Fruit fly (Drosophila melanogaster): ENCODE measurements around the gene Nelf-A.

Nelf-A gene

DNA sequence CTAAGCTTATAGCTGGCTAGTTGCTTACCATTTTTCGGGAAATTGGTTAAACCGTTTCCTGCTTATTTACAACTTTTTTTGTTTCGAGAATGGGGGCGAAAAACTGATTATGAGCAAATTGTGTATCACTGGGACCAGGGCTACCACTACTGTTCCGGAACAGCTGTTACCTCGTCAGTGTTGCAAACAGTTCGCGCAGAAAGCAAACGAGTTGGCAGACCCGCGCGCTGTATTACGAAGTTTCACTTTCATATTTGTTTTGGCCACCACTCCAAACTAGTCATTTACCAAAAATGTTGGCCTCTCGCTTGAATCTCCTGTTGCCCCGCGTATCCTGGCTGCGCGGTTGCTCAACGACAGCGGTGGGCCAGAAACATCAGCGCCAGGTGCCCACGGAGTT, 46.4 kb downstream of the Nelf-A start, which contains the start of the genes AP-2sigma and Idi (continued):
- TF ChIP-seq Hey (tag; optimal IDR thresholded peaks at IDR 0.05), result no peak
- TF ChIP-seq ERR (GFP tag; optimal IDR thresholded peaks at IDR 0.05), result peak; percentile 0
- TF ChIP-seq CG1832 (GFP tag; optimal IDR thresholded peaks at IDR 0.05), result no peak
- TF ChIP-seq CG31388 (GFP tag; optimal IDR thresholded peaks at IDR 0.05), result no peak
- peak; percentile 30 for TF ChIP-seq CG30403 (GFP tag; optimal IDR thresholded peaks at IDR 0.05)
- TF ChIP-seq Gsc (GFP tag; IDR thresholded peaks at IDR 0.05), result no peak
- TF ChIP-seq CG12155 (GFP tag; optimal IDR thresholded peaks at IDR 0.05), result no peak
- no peak for TF ChIP-seq jing (GFP tag; optimal IDR thresholded peaks at IDR 0.05)
- no peak for TF ChIP-seq HLH3B (GFP tag; IDR thresholded peaks at IDR 0.05)
- peak; percentile 22 for TF ChIP-seq grau (tag; optimal IDR thresholded peaks at IDR 0.05)
- TF ChIP-seq CG14667 (GFP tag; IDR thresholded peaks at IDR 0.05), result no peak
- TF ChIP-seq CG3065 (GFP tag; optimal IDR thresholded peaks at IDR 0.05), result peak; percentile 9
- peak; percentile 53 for TF ChIP-seq oc (tag; optimal IDR thresholded peaks at IDR 0.05)
- no peak for TF ChIP-seq ase (GFP tag; IDR thresholded peaks at IDR 0.05)
- peak; percentile 26 for TF ChIP-seq kni (GFP tag; optimal IDR thresholded peaks at IDR 0.05)
- peak; percentile 2 for TF ChIP-seq mirr (GFP tag; optimal IDR thresholded peaks at IDR 0.05)
- 0 out of 2 replicates have a peak, but pooled peaks have one; percentile 10 for TF ChIP-seq lmd (GFP tag; IDR thresholded peaks at IDR 0.05)
- TF ChIP-seq chn (GFP tag; optimal IDR thresholded peaks at IDR 0.05), result peak; percentile 35
- TF ChIP-seq CG11696 (GFP tag; IDR thresholded peaks at IDR 0.05), result no peak
- no peak for TF ChIP-seq run (tag; optimal IDR thresholded peaks at IDR 0.05)
- peak; percentile 70 for TF ChIP-seq CG3281 (GFP tag; optimal IDR thresholded peaks at IDR 0.05)
- TF ChIP-seq fu2 (GFP tag; optimal IDR thresholded peaks at IDR 0.05), result peak; percentile 4
- no peak for TF ChIP-seq CG7745 (tag; optimal IDR thresholded peaks at IDR 0.05)
- no peak for TF ChIP-seq fru (optimal IDR thresholded peaks at IDR 0.05)
- no peak for TF ChIP-seq crol (GFP tag; IDR thresholded peaks at IDR 0.05)
- peak; percentile 69 for TF ChIP-seq phol (tag; optimal IDR thresholded peaks at IDR 0.05)
- TF ChIP-seq CG16863 (GFP tag; optimal IDR thresholded peaks at IDR 0.05), result peak; percentile 34
- 0 out of 2 replicates have a peak, but pooled peaks have one; percentile 24 for TF ChIP-seq CG14014 (GFP tag; IDR thresholded peaks at IDR 0.05)
- TF ChIP-seq nerfin-1 (tag; optimal IDR thresholded peaks at IDR 0.05), result peak; percentile 42
- no peak for TF ChIP-seq stc (GFP tag; IDR thresholded peaks at IDR 0.05)
- TF ChIP-seq NK7.1 (GFP tag; optimal IDR thresholded peaks at IDR 0.05), result no peak
- TF ChIP-seq hb (GFP tag; IDR thresholded peaks at IDR 0.05; ENCODE audit: partially characterized antibody), result no peak
- no peak for TF ChIP-seq lbe (GFP tag; optimal IDR thresholded peaks at IDR 0.05)
- no peak for TF ChIP-seq PHDP (tag; optimal IDR thresholded peaks at IDR 0.05)
- peak; percentile 55; the same call in 1 of the 3 replicates for TF ChIP-seq zfh1 (GFP tag; IDR thresholded peaks at IDR 0.05)
- no peak for TF ChIP-seq CG30431 (GFP tag; optimal IDR thresholded peaks at IDR 0.05)
- TF ChIP-seq CG15696 (tag; optimal IDR thresholded peaks at IDR 0.05), result no peak
- no peak for TF ChIP-seq CG8089 (GFP tag; optimal IDR thresholded peaks at IDR 0.05)
- TF ChIP-seq CG13775 (GFP tag; optimal IDR thresholded peaks at IDR 0.05), result peak; percentile 0
- TF ChIP-seq Jarid2 (GFP tag; optimal IDR thresholded peaks at IDR 0.05), result no peak

DNA sequence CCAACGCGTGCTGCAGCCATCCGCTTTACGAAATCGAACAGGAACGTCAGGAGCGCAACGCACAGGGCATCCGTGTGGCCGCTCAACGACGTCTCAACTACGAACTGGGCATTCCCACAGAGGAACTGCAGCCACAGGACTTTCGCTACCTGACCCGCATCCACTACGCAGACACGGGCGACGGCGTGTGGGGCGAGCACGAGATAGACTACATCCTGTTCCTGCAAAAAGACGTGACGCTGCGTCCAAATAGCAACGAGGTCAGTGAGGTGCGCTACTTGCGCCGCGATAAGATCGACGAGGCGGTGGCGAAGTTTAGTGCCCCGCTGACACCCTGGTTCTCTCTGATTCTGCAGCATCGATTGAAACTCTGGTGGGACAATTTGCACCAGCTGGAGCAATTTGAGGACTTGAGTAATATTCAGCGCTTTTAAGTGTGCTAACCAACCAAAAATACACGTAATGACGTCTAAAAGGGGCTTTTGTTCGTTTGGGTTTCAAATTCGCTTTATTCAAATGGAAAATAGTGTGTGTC, 47.2 kb downstream of the Nelf-A start:
- no peak for TF ChIP-seq CG34376 (GFP tag; optimal IDR thresholded peaks at IDR 0.05)
- peak; percentile 72 for TF ChIP-seq Ets65A (GFP tag)
- no peak for TF ChIP-seq ssp (GFP tag; IDR thresholded peaks at IDR 0.05)
- peak; percentile 56 for TF ChIP-seq Med (GFP tag)
- no peak for TF ChIP-seq lilli (GFP tag; optimal IDR thresholded peaks at IDR 0.05)
